Fruit fly (Drosophila melanogaster): ENCODE results near the gene spen.

DNA sequence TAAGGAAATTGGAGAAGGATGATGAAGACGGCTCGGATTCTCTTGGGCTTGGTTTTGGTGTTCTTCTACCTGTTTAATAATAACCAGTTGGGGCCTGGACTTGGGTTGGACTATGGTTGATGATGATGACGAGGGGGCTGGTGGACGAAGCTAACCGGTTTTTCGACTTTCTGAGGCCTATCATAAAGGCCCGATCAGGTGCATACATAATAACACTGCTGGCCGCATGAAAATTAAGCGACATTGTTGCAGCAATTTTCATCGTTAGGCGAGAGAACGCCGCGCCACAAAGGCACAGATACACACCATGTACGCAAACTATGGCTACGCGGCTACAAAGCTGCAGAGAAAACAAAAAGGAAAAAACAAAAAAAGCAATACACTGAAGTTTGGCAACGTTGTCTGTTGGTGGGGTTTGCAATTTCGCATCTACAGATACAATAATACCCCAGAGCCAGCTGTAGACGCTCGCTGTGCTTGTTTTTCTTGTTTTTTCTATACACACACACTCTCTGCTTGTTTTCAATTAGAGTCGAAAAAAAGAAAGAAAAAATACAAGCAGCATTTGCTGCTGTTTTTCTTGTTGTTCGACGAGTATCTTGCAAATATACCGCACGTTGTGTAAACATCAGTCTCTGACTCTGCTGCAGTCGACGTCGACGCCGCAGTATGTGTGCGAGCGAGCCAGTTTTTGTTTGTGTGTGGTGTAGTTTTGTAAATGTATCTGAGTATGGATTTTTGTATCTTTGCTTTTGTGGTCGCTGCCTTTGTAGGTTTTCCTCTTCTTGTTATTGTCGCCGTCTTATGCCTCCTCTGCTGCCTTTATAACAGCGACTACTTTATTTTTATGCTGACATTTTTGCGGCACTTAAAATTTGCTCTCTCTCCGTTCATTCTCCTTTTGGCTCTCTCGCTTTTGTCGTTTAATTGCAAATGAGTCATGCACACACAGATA lies 7.6 kb downstream of the spen start:
- TF ChIP-seq h (optimal IDR thresholded peaks at IDR 0.05) (no peak), ttk (optimal IDR thresholded peaks at IDR 0.05) (no peak), insv (optimal IDR thresholded peaks at IDR 0.05) (no peak), psq (optimal IDR thresholded peaks at IDR 0.05) (no peak), Myc (optimal IDR thresholded peaks at IDR 0.05) (no peak)
